Worm (Caenorhabditis elegans) whole organism, early embryonic: ENCODE data around the gene ncs-5.

Experiments used
- B0310.2 ChIP-seq: sonication (generic microtip); optimal IDR thresholded peaks from 2 replicates; lab custom pipeline; 2016; ENCODE audit warnings: mild to moderate bottlenecking, missing genetic modification characterization, missing compliant biosample characterization
- F13C5.2 ChIP-seq: sonication (generic microtip); optimal IDR thresholded peaks from 2 replicates; lab custom pipeline; 2017; ENCODE audit warnings: mild to moderate bottlenecking, missing genetic modification characterization, inconsistent platforms, missing compliant biosample characterization
- ama-1 ChIP-seq: fragments of 150-350 bp; optimal IDR thresholded peaks from 2 replicates; lab custom pipeline; 2014
- flt-1 ChIP-seq: fragments of 200-800 bp; sonication (Bioruptor generic); IDR thresholded peaks from 2 replicates; pipeline ENCODE4 v1.3.6; 2022; ENCODE audit warnings: missing genetic modification characterization, missing compliant biosample characterization
- pes-1 ChIP-seq: fragments of 200-800 bp; sonication (Bioruptor generic); IDR thresholded peaks from 2 replicates; pipeline ENCODE4 v1.3.6; 2022; ENCODE audit warnings: missing genetic modification reagents, missing genetic modification characterization, missing compliant biosample characterization
- scrt-1 ChIP-seq: fragments of 200-800 bp; sonication (Bioruptor generic); IDR thresholded peaks from 2 replicates; pipeline ENCODE4 v1.3.6; 2022; ENCODE audit warnings: missing genetic modification characterization, missing compliant biosample characterization
- tra-4 ChIP-seq: sonication (generic microtip); optimal IDR thresholded peaks from 2 replicates; lab custom pipeline; 2017; ENCODE audit warnings: missing genetic modification characterization, missing compliant biosample characterization

DNA sequence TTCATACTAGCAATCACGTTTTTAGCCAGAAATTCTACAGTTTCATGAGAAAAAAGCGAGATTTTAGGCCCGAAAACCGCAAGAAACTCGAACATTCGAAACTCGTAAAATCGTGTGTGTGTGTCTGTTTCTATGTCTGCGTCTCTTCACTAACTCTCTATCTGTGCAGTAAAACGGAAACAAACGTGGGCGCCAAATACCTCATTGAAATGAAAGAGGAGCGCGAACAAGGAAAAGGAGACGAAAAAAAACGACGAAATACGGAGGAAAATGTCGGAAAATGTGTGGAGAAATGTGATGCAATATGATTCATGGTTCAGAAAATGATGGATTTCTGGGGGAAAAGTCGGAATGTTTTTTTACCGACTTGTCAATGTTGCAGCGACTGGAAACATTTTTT, 49.0 kb downstream of the ncs-5 start:
- TF ChIP-seq tra-4 (tag; lab: Kevin White, UChicago) (no peak), F13C5.2 (tag; lab: Kevin White, UChicago) (no peak), flt-1 (GFP tag; lab: Robert Waterston, UW) (no peak), scrt-1 (no peak), ama-1 (no peak), B0310.2 (no peak), pes-1 (GFP tag; lab: Robert Waterston, UW) (no peak)
